Fruit fly (Drosophila melanogaster): ENCODE data around the gene REPTOR-BP.

The REPTOR-BP gene

dm6 chr2L:10260750-10261493 is 3.0 kb upstream of the REPTOR-BP start, which contains the start of gene Pten (continued):
- no peak for TF ChIP-seq CG10669 (GFP tag; optimal IDR thresholded peaks at IDR 0.05)
- TF ChIP-seq lz (GFP tag; optimal IDR thresholded peaks at IDR 0.05): peak; percentile 69
- peak; percentile 33 for TF ChIP-seq CG11902 (GFP tag; optimal IDR thresholded peaks at IDR 0.05)
- TF ChIP-seq CG8119 (GFP tag; IDR thresholded peaks at IDR 0.05): no peak
- peak; percentile 89 for TF ChIP-seq Eip78C (GFP tag)
- TF ChIP-seq Hr38 (GFP tag; optimal IDR thresholded peaks at IDR 0.05): no peak
- TF ChIP-seq CG6163 (GFP tag; IDR thresholded peaks at IDR 0.05): no peak
- no peak for TF ChIP-seq Eip93F (GFP tag; optimal IDR thresholded peaks at IDR 0.05)
- peak; percentile 37 for TF ChIP-seq CG8632 (GFP tag; optimal IDR thresholded peaks at IDR 0.05)
- no peak for TF ChIP-seq CG11762 (GFP tag; optimal IDR thresholded peaks at IDR 0.05; ENCODE audit: insufficient read depth)
- TF ChIP-seq cyc (GFP tag; optimal IDR thresholded peaks at IDR 0.05): peak; percentile 52
- no peak for TF ChIP-seq CG32006 (GFP tag; optimal IDR thresholded peaks at IDR 0.05)
- no peak for TF ChIP-seq Lpt (GFP tag; optimal IDR thresholded peaks at IDR 0.05)
- no peak for TF ChIP-seq CG11294 (GFP tag; IDR thresholded peaks at IDR 0.05)
- TF ChIP-seq Gug (GFP tag; IDR thresholded peaks at IDR 0.05): no peak
- TF ChIP-seq CG3919 (GFP tag; optimal IDR thresholded peaks at IDR 0.05): no peak
- TF ChIP-seq Hr39 (GFP tag; optimal IDR thresholded peaks at IDR 0.05): no peak
- TF ChIP-seq CG9139 (GFP tag; optimal IDR thresholded peaks at IDR 0.05): no peak
- TF ChIP-seq CG6276 (GFP tag; optimal IDR thresholded peaks at IDR 0.05): no peak
- TF ChIP-seq Blimp-1 (GFP tag; optimal IDR thresholded peaks at IDR 0.05): no peak
- peak; percentile 55 for TF ChIP-seq Sox14 (GFP tag; optimal IDR thresholded peaks at IDR 0.05)
- peak; percentile 16 for TF ChIP-seq CG6792 (GFP tag; optimal IDR thresholded peaks at IDR 0.05)
- TF ChIP-seq Eip75B (GFP tag; optimal IDR thresholded peaks at IDR 0.05): peak; percentile 66
- TF ChIP-seq Smox (GFP tag; optimal IDR thresholded peaks at IDR 0.05): no peak
- peak; percentile 56 for TF ChIP-seq CG31627 (GFP tag; optimal IDR thresholded peaks at IDR 0.05)
- TF ChIP-seq eg (GFP tag; IDR thresholded peaks at IDR 0.05): no peak
- no peak for TF ChIP-seq CG34406 (GFP tag; optimal IDR thresholded peaks at IDR 0.05)
- TF ChIP-seq CG4318 (GFP tag; optimal IDR thresholded peaks at IDR 0.05): no peak

- no peak for TF ChIP-seq CG7368 (GFP tag; optimal IDR thresholded peaks at IDR 0.05)
- no peak for TF ChIP-seq CG4318 (GFP tag; optimal IDR thresholded peaks at IDR 0.05)
- no peak for TF ChIP-seq acj6 (GFP tag; optimal IDR thresholded peaks at IDR 0.05)
- TF ChIP-seq dac (GFP tag; optimal IDR thresholded peaks at IDR 0.05): no peak
- no peak for TF ChIP-seq cyc (GFP tag; optimal IDR thresholded peaks at IDR 0.05)
- no peak for TF ChIP-seq Sox14 (GFP tag; optimal IDR thresholded peaks at IDR 0.05)
- no peak for TF ChIP-seq Sox15 (GFP tag; optimal IDR thresholded peaks at IDR 0.05)
- TF ChIP-seq fkh (GFP tag; optimal IDR thresholded peaks at IDR 0.05): no peak
- no peak for TF ChIP-seq vri (GFP tag; optimal IDR thresholded peaks at IDR 0.05)
- no peak for TF ChIP-seq fd85E (GFP tag; optimal IDR thresholded peaks at IDR 0.05)
Observed at dm6 chr2L:10261774-10262173, 2.2 kb upstream of the REPTOR-BP start.

dm6 chr2L:10263343-10263744 is 581 bp upstream of the REPTOR-BP start, which contains the start of gene Rsf1:
TSS of gene Rsf1 (minus strand) at chr2L:10263554.
- TF ChIP-seq Eip78C (GFP tag) (peak; percentile 18), Smox (GFP tag; optimal IDR thresholded peaks at IDR 0.05) (no peak)

dm6 chr2L:10265129-10265528 is 1.2 kb downstream of the REPTOR-BP start, which contains the start of gene Mob3:
TSS of gene Mob3 (plus strand) at chr2L:10265336.
- TF ChIP-seq esn (GFP tag; optimal IDR thresholded peaks at IDR 0.05) (peak; percentile 30), CG3032 (tag; optimal IDR thresholded peaks at IDR 0.05) (no peak), fkh (GFP tag; optimal IDR thresholded peaks at IDR 0.05) (peak; percentile 43)
